Fruit fly (Drosophila melanogaster): ENCODE results near the gene CG15914.

The CG15914 gene

dm6 chrX:15816905-15817304 lies 36.3 kb upstream of the CG15914 start:
- TF ChIP-seq h (optimal IDR thresholded peaks at IDR 0.05) (no peak), Sin3A (optimal IDR thresholded peaks at IDR 0.05) (no peak), ttk (optimal IDR thresholded peaks at IDR 0.05) (no peak), Myc (optimal IDR thresholded peaks at IDR 0.05) (no peak), insv (optimal IDR thresholded peaks at IDR 0.05) (no peak), psq (optimal IDR thresholded peaks at IDR 0.05) (no peak)

dm6 chrX:15817823-15818222 lies 35.4 kb upstream of the CG15914 start:
- TF ChIP-seq psq (optimal IDR thresholded peaks at IDR 0.05) (no peak), Sin3A (optimal IDR thresholded peaks at IDR 0.05) (no peak), ttk (optimal IDR thresholded peaks at IDR 0.05) (no peak), insv (optimal IDR thresholded peaks at IDR 0.05) (no peak), h (optimal IDR thresholded peaks at IDR 0.05) (no peak), Myc (optimal IDR thresholded peaks at IDR 0.05) (no peak)

DNA sequence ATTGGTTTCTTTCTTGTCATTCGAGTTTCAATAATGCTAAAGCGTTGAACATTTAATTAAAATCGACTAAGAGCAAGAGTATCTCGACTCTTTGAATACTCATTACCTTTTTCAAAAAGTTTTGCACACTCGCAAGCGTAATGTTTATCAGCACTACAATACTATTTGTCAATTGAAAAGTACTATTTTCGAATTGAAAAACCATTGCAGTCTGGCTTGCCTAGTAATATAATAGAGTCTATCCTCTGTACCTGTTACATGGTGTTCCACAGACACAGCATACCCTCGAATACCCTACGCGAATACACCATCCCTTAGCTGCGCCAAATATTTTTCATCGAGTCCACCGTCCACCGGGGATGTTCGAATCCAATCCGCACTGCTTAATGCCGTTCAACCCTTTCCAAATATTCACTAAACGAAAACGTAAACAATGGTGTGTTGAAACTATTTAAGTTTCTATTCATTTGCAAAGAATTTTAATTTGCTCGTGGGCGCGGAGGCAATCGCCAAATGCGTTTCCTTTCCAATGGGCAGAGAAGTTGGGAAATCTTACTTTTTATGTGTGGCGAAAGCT lies 34.5 kb upstream of the CG15914 start:
- no peak for TF ChIP-seq Myc (optimal IDR thresholded peaks at IDR 0.05)
- TF ChIP-seq psq (optimal IDR thresholded peaks at IDR 0.05) = no peak
- TF ChIP-seq Sin3A (optimal IDR thresholded peaks at IDR 0.05) = no peak
- no peak for TF ChIP-seq insv (optimal IDR thresholded peaks at IDR 0.05)
- no peak for TF ChIP-seq ttk (optimal IDR thresholded peaks at IDR 0.05)
- TF ChIP-seq h (optimal IDR thresholded peaks at IDR 0.05) = no peak

- TF ChIP-seq psq (optimal IDR thresholded peaks at IDR 0.05) = no peak
- no peak for TF ChIP-seq Sin3A (optimal IDR thresholded peaks at IDR 0.05)
- TF ChIP-seq Myc (optimal IDR thresholded peaks at IDR 0.05) = no peak
- TF ChIP-seq insv (optimal IDR thresholded peaks at IDR 0.05) = no peak
- TF ChIP-seq ttk (optimal IDR thresholded peaks at IDR 0.05) = no peak
- TF ChIP-seq h (optimal IDR thresholded peaks at IDR 0.05) = no peak
Observed at dm6 chrX:15822363-15822762, 30.9 kb upstream of the CG15914 start.

DNA sequence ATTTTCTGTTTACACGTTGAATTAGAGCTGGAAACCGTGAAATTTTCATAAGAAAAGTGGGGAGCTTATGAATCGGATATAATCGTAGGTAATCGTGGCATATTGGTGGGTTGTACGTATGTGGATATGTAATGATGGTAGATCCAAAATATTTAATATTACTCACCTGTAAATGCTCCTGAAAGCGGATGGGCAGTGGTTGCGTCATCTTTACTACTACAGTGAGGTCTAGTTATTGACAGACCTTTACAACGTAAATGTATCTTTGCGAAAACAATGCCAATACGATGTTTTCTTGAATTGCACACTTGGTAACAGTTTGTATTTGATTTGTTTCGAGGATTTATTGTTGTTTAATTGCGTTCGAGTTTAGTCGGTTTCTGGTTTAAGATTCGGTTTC lies 19.3 kb upstream of the CG15914 start:
- TF ChIP-seq Sin3A (optimal IDR thresholded peaks at IDR 0.05) (no peak), Myc (optimal IDR thresholded peaks at IDR 0.05) (no peak), ttk (optimal IDR thresholded peaks at IDR 0.05) (no peak), psq (optimal IDR thresholded peaks at IDR 0.05) (no peak)

- TF ChIP-seq Sin3A (optimal IDR thresholded peaks at IDR 0.05) (no peak), Myc (optimal IDR thresholded peaks at IDR 0.05) (no peak), ttk (optimal IDR thresholded peaks at IDR 0.05) (no peak), psq (optimal IDR thresholded peaks at IDR 0.05) (no peak), h (optimal IDR thresholded peaks at IDR 0.05) (no peak), insv (optimal IDR thresholded peaks at IDR 0.05) (no peak)
Observed at dm6 chrX:15834594-15835236, 18.5 kb upstream of the CG15914 start.

- TF ChIP-seq Myc (optimal IDR thresholded peaks at IDR 0.05) (no peak), ttk (optimal IDR thresholded peaks at IDR 0.05) (no peak), h (optimal IDR thresholded peaks at IDR 0.05) (no peak), psq (optimal IDR thresholded peaks at IDR 0.05) (no peak), insv (optimal IDR thresholded peaks at IDR 0.05) (no peak), Sin3A (optimal IDR thresholded peaks at IDR 0.05) (no peak)
Observed at dm6 chrX:15835393-15835792, 17.8 kb upstream of the CG15914 start, which contains the start of gene Chc. Gene Chc, minus strand, starts transcription at chrX:15835490.

DNA sequence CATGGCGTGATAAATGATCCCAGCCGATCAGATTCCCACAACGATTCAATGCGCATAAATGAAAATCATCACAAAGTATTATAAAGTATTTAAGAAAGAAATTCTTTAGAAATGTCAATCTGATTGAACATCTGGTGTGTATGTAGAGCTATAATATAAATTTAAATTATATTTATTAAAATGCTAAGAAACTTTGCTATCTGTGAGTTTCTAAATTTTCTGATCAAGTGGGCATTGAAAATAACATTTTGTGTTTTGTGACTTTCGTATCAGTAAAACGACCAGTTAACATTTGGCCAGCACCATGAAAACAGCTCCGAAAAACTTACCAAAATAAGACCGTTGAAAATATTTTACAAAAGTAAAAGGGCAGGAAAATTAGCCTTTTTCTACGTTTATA lies 15.7 kb upstream of the CG15914 start, which contains the start of gene CG8565:
TSS of gene CG8565 (plus strand) at position 301 of the 400 bp plus-strand sequence.
- no peak for TF ChIP-seq Myc (optimal IDR thresholded peaks at IDR 0.05)

dm6 chrX:15840003-15840402 lies 13.2 kb upstream of the CG15914 start:
- TF ChIP-seq h (optimal IDR thresholded peaks at IDR 0.05) (no peak), insv (optimal IDR thresholded peaks at IDR 0.05) (no peak), ttk (optimal IDR thresholded peaks at IDR 0.05) (no peak), Myc (optimal IDR thresholded peaks at IDR 0.05) (no peak), psq (optimal IDR thresholded peaks at IDR 0.05) (no peak)

- no peak for TF ChIP-seq psq (optimal IDR thresholded peaks at IDR 0.05)
- no peak for TF ChIP-seq ttk (optimal IDR thresholded peaks at IDR 0.05)
- no peak for TF ChIP-seq Myc (optimal IDR thresholded peaks at IDR 0.05)
- no peak for TF ChIP-seq h (optimal IDR thresholded peaks at IDR 0.05)
Observed at dm6 chrX:15841346-15841745, 11.9 kb upstream of the CG15914 start.

dm6 chrX:15844139-15844538 lies 9.1 kb upstream of the CG15914 start, which contains the start of the genes ArgRS and CG8578:
Gene ArgRS, minus strand, starts transcription at chrX:15844145.
Gene CG8578, plus strand, starts transcription at chrX:15844476.
- TF ChIP-seq Sin3A (optimal IDR thresholded peaks at IDR 0.05) (no peak), ttk (optimal IDR thresholded peaks at IDR 0.05) (no peak), Myc (optimal IDR thresholded peaks at IDR 0.05) (no peak)

- TF ChIP-seq ttk (optimal IDR thresholded peaks at IDR 0.05) = no peak
- TF ChIP-seq psq (optimal IDR thresholded peaks at IDR 0.05) = no peak
- TF ChIP-seq insv (optimal IDR thresholded peaks at IDR 0.05) = no peak
- no peak for TF ChIP-seq Myc (optimal IDR thresholded peaks at IDR 0.05)
- TF ChIP-seq Sin3A (optimal IDR thresholded peaks at IDR 0.05) = no peak
- no peak for TF ChIP-seq h (optimal IDR thresholded peaks at IDR 0.05)
Observed at dm6 chrX:15849021-15849420, 4.2 kb upstream of the CG15914 start, which contains the start of gene sun. Gene sun, minus strand, starts transcription at chrX:15849258.

Measured in Kc167 (cell line).